Worm (Caenorhabditis elegans) whole organism, L3 larva: Measurements from ENCODE around the gene best-14.

Source experiments
- egl-27 ChIP-seq: sonication (generic microtip); optimal IDR thresholded peaks from 4 replicates; lab custom pipeline; 2017; ENCODE audit warnings: missing biosample characterization, missing genetic modification reagents, missing genetic modification characterization
- elt-3 ChIP-seq, 3 experiments: fragments of 150-350 bp in 1 of 3; sonication (generic microtip) in 2 of 3; optimal IDR thresholded peaks; 2 replicates in 2 of 3; 4 replicates in 1 of 3; lab custom pipeline; 2014 to 2017; ENCODE audit warnings: missing biosample characterization in 3 of 3, missing genetic modification characterization in 3 of 3
- lsy-12 ChIP-seq: sonication (generic microtip); optimal IDR thresholded peaks from 2 replicates; lab custom pipeline; 2016; ENCODE audit warnings: mild to moderate bottlenecking, missing genetic modification characterization, missing compliant biosample characterization
- nfya-1 ChIP-seq: sonication (generic microtip); optimal IDR thresholded peaks from 2 replicates; lab custom pipeline; 2017; ENCODE audit warnings: missing genetic modification characterization, mild to moderate bottlenecking, missing compliant biosample characterization, antibody characterized with exemption, moderate library complexity; ENCODE audit not compliant: insufficient read depth
- nhr-11 ChIP-seq: fragments of 150-350 bp; optimal IDR thresholded peaks from 2 replicates; lab custom pipeline; 2014; ENCODE audit warnings: missing biosample characterization, missing genetic modification characterization
- nhr-12 ChIP-seq: fragments of 150-350 bp; optimal IDR thresholded peaks from 2 replicates; lab custom pipeline; 2014; ENCODE audit warnings: missing biosample characterization, missing genetic modification characterization
- nhr-28 ChIP-seq: fragments of 150-350 bp; optimal IDR thresholded peaks from 2 replicates; lab custom pipeline; 2014; ENCODE audit warnings: missing biosample characterization, missing genetic modification characterization
- pha-4 ChIP-seq: fragments of 150-350 bp; optimal IDR thresholded peaks from 2 replicates; lab custom pipeline; 2014; ENCODE audit warnings: missing biosample characterization, missing genetic modification reagents, missing genetic modification characterization
- snpc-4 ChIP-seq: fragments of 150-350 bp; optimal IDR thresholded peaks from 2 replicates; lab custom pipeline; 2014; ENCODE audit warnings: missing biosample characterization, missing genetic modification characterization
- unc-62 ChIP-seq: fragments of 150-350 bp; sonication (generic microtip); optimal IDR thresholded peaks from 4 replicates; lab custom pipeline; 2014; ENCODE audit warnings: missing biosample characterization, missing genetic modification reagents, missing genetic modification characterization

ce11 chrV:10580638-10581037 lies 22.9 kb downstream of the best-14 start:
- TF ChIP-seq nhr-12 (tag; lab: Kevin White, UChicago) (no peak), nhr-28 (tag; lab: Kevin White, UChicago) (no peak), nhr-11 (no peak), nfya-1 (no peak), unc-62 (GFP tag; lab: Kevin White, UChicago) (no peak), pha-4 (peak; percentile 19), elt-3 (tag; optimal IDR thresholded peaks at IDR 0.05; lab: Kevin White, UChicago) (no peak), egl-27 (no peak), lsy-12 (tag; lab: Kevin White, UChicago) (no peak), snpc-4 (no peak)
